Fruit fly (Drosophila melanogaster) whole organism, wandering third instar larva: ENCODE data around the gene CG43137.

ENCODE experiments used
- Abd-B ChIP-seq: fragments of >200 bp; optimal IDR thresholded peaks from 2 replicates; lab custom pipeline; 2017; ENCODE audit warnings: missing biosample characterization, missing genetic modification characterization
- CG32264 ChIP-seq: fragments of 200-800 bp; sonication (Bioruptor generic); optimal IDR thresholded peaks from 2 replicates; lab custom pipeline; 2016; ENCODE audit warnings: missing biosample characterization, missing genetic modification characterization
- CG9705 ChIP-seq: fragments of 200-800 bp; sonication (Bioruptor generic); optimal IDR thresholded peaks from 2 replicates; lab custom pipeline; 2018; ENCODE audit warnings: missing biosample characterization, mild to moderate bottlenecking, missing genetic modification characterization
- CrebA ChIP-seq: fragments of 200-800 bp; sonication (Bioruptor generic); optimal IDR thresholded peaks from 2 replicates; lab custom pipeline; 2016; ENCODE audit warnings: missing biosample characterization, mild to moderate bottlenecking, missing genetic modification characterization, borderline replicate concordance
- Dfd ChIP-seq: fragments of >200 bp; optimal IDR thresholded peaks from 2 replicates; lab custom pipeline; 2017; ENCODE audit warnings: missing biosample characterization, missing genetic modification characterization
- Dif ChIP-seq: fragments of 200-275, 200-300 bp; sonication (Bioruptor generic); optimal IDR thresholded peaks from 2 replicates; lab custom pipeline; 2018; ENCODE audit warnings: missing biosample characterization, missing genetic modification characterization; ENCODE audit not compliant: partially characterized antibody
- GATAd ChIP-seq: sonication (Bioruptor generic); optimal IDR thresholded peaks from 2 replicates; lab custom pipeline; 2016; ENCODE audit warnings: missing biosample characterization, missing genetic modification characterization
- HLH106 ChIP-seq: fragments of 200-800 bp; optimal IDR thresholded peaks from 3 replicates; lab custom pipeline; 2019; ENCODE audit warnings: missing biosample characterization, mild to moderate bottlenecking, missing genetic modification characterization, moderate library complexity
- Hnf4 ChIP-seq: fragments of 200-800 bp; sonication (Bioruptor generic); optimal IDR thresholded peaks from 2 replicates; lab custom pipeline; 2016; ENCODE audit warnings: missing biosample characterization, mild to moderate bottlenecking, missing genetic modification characterization
- Hr78 ChIP-seq: fragments of >200 bp; optimal IDR thresholded peaks from 2 replicates; lab custom pipeline; 2017; ENCODE audit warnings: missing biosample characterization, missing genetic modification characterization
- Hr83 ChIP-seq: fragments of 200-300 bp; sonication (Bioruptor generic); optimal IDR thresholded peaks from 2 replicates; lab custom pipeline; 2016; ENCODE audit warnings: missing biosample characterization, mild to moderate bottlenecking, missing genetic modification characterization, moderate library complexity; ENCODE audit not compliant: poor library complexity, severe bottlenecking
- Jra ChIP-seq: sonication (Bioruptor generic); optimal IDR thresholded peaks from 2 replicates; lab custom pipeline; 2016; ENCODE audit warnings: missing biosample characterization, missing genetic modification characterization
- Mio ChIP-seq: sonication (Bioruptor generic); optimal IDR thresholded peaks from 2 replicates; lab custom pipeline; 2016; ENCODE audit warnings: missing biosample characterization, missing genetic modification characterization
- Myc ChIP-seq: fragments of >200 bp; optimal IDR thresholded peaks from 2 replicates; lab custom pipeline; 2017
- N ChIP-seq: fragments of >200 bp; optimal IDR thresholded peaks from 2 replicates; lab custom pipeline; 2018; ENCODE audit warnings: missing biosample characterization, missing external identifiers, missing genetic modification characterization
- OdsH ChIP-seq: fragments of 200-800 bp; sonication (Bioruptor generic); optimal IDR thresholded peaks from 2 replicates; lab custom pipeline; 2016; ENCODE audit warnings: missing biosample characterization, mild to moderate bottlenecking, missing genetic modification characterization
- Rel ChIP-seq, 2 experiments: fragments of 200-800 bp; sonication (Bioruptor generic) in 1 of 2; optimal IDR thresholded peaks; 2 replicates in 1 of 2; 3 replicates in 1 of 2; lab custom pipeline; 2016 to 2019; ENCODE audit warnings: mild to moderate bottlenecking in 2 of 2, missing biosample characterization in 2 of 2, missing genetic modification characterization in 2 of 2, moderate library complexity in 1 of 2
- Sp1 ChIP-seq: fragments of 200-800 bp; sonication (Bioruptor generic); optimal IDR thresholded peaks from 3 replicates; lab custom pipeline; 2019; ENCODE audit warnings: missing biosample characterization, mild to moderate bottlenecking, missing genetic modification characterization, moderate library complexity
- Vsx2 ChIP-seq: fragments of 200-300, 225-300 bp; sonication (Bioruptor generic); optimal IDR thresholded peaks from 2 replicates; lab custom pipeline; 2018; ENCODE audit warnings: missing biosample characterization, missing genetic modification characterization; ENCODE audit not compliant: partially characterized antibody
- br ChIP-seq: fragments of 200-800 bp; sonication (Bioruptor generic); optimal IDR thresholded peaks from 2 replicates; lab custom pipeline; 2016; ENCODE audit warnings: missing biosample characterization, missing genetic modification characterization
- brk ChIP-seq: fragments of 200-800 bp; sonication (Bioruptor generic); optimal IDR thresholded peaks from 2 replicates; lab custom pipeline; 2016; ENCODE audit warnings: missing biosample characterization, mild to moderate bottlenecking, missing genetic modification characterization
- dl ChIP-seq, 2 experiments: fragments of 175-275, 200-275 bp in 1 of 2; fragments of 200-275 bp in 1 of 2; sonication (Bioruptor generic); optimal IDR thresholded peaks; lab custom pipeline; 2018; ENCODE audit warnings: mild to moderate bottlenecking in 2 of 2, missing biosample characterization in 2 of 2, missing genetic modification characterization in 2 of 2, moderate library complexity in 2 of 2; ENCODE audit not compliant: partially characterized antibody in 2 of 2, insufficient read depth in 1 of 2
- dmrt93B ChIP-seq: fragments of 200-800 bp; sonication (Bioruptor generic); optimal IDR thresholded peaks from 2 replicates; lab custom pipeline; 2018; ENCODE audit warnings: missing biosample characterization, mild to moderate bottlenecking, missing genetic modification characterization
- dsf ChIP-seq: sonication (Bioruptor generic); optimal IDR thresholded peaks from 2 replicates; lab custom pipeline; 2016; ENCODE audit warnings: missing biosample characterization, missing genetic modification characterization, borderline replicate concordance
- ey ChIP-seq: fragments of 200-800 bp; sonication (Bioruptor generic); optimal IDR thresholded peaks from 2 replicates; lab custom pipeline; 2016; ENCODE audit warnings: missing biosample characterization, missing genetic modification characterization
- foxo ChIP-seq, 2 experiments: fragments of 200-800 bp; sonication (Bioruptor generic); optimal IDR thresholded peaks; 2 replicates in 1 of 2; 3 replicates in 1 of 2; lab custom pipeline; 2016 to 2017; ENCODE audit warnings: missing biosample characterization in 2 of 2, missing genetic modification characterization in 2 of 2
- fru ChIP-seq: fragments of 200-800 bp; sonication (Bioruptor generic); optimal IDR thresholded peaks from 3 replicates; lab custom pipeline; 2016; ENCODE audit warnings: missing biosample characterization, mild to moderate bottlenecking, missing genetic modification characterization
- h ChIP-seq: fragments of 200-800 bp; sonication (Bioruptor generic); optimal IDR thresholded peaks from 3 replicates; lab custom pipeline; 2016; ENCODE audit warnings: missing biosample characterization, mild to moderate bottlenecking, missing genetic modification characterization
- jim ChIP-seq: fragments of 175-275, 200-325 bp; sonication (Bioruptor generic); optimal IDR thresholded peaks from 2 replicates; lab custom pipeline; 2016; ENCODE audit warnings: missing biosample characterization, mild to moderate bottlenecking, missing genetic modification characterization
- lola ChIP-seq: fragments of >200 bp; optimal IDR thresholded peaks from 2 replicates; lab custom pipeline; 2017; ENCODE audit warnings: missing biosample characterization, missing genetic modification characterization
- pan ChIP-seq: fragments of >200 bp; optimal IDR thresholded peaks from 2 replicates; lab custom pipeline; 2017
- psq ChIP-seq: fragments of 200-800 bp; sonication (Bioruptor generic); optimal IDR thresholded peaks from 3 replicates; lab custom pipeline; 2017; ENCODE audit warnings: missing biosample characterization, mild to moderate bottlenecking, missing genetic modification characterization, moderate library complexity
- rgr ChIP-seq: fragments of 200-800 bp; sonication (Bioruptor generic); optimal IDR thresholded peaks from 3 replicates; lab custom pipeline; 2016; ENCODE audit warnings: missing biosample characterization, mild to moderate bottlenecking, missing genetic modification characterization
- sage ChIP-seq: fragments of 200-800 bp; sonication (Bioruptor generic); optimal IDR thresholded peaks from 2 replicates; lab custom pipeline; 2016; ENCODE audit warnings: missing biosample characterization, mild to moderate bottlenecking, missing genetic modification characterization
- sv ChIP-seq: fragments of 200-800 bp; sonication (Bioruptor generic); optimal IDR thresholded peaks from 3 replicates; lab custom pipeline; 2016; ENCODE audit warnings: missing biosample characterization, missing genetic modification characterization
- tai ChIP-seq: sonication (Bioruptor generic); optimal IDR thresholded peaks from 2 replicates; lab custom pipeline; 2016; ENCODE audit warnings: missing biosample characterization, missing genetic modification characterization
- usp ChIP-seq: fragments of >200 bp; optimal IDR thresholded peaks from 2 replicates; lab custom pipeline; 2017; ENCODE audit warnings: missing biosample characterization, missing genetic modification characterization
- woc ChIP-seq: sonication (Bioruptor generic); optimal IDR thresholded peaks from 2 replicates; lab custom pipeline; 2016; ENCODE audit warnings: missing biosample characterization, mild to moderate bottlenecking, missing genetic modification characterization

Gene CG43137

DNA sequence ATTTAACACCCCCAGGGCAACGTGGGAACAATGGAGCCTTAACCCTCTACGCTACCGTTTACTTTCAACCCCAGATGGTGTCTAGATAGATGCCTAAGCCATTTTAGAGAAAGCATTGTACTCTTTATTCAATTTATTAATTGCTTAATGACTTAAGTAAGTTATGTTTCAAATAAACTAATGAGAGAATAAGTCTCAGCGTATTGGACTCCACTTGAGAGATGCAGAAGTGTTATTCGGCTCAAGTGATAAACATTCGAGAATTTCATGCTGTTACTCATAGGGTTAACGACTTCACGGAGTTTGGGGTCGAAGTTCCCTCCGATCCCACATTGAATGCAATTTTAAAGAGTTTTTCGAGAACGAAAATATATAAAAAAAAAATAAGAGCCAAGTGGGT lies 23.3 kb upstream of the CG43137 start:
- TF ChIP-seq CG32264 (GFP tag; lab: Kevin White, UChicago) (no peak), Hnf4 (GFP tag; lab: Kevin White, UChicago) (no peak), h (GFP tag; lab: Kevin White, UChicago) (peak; percentile 31), woc (GFP tag; lab: Kevin White, UChicago) (peak; percentile 15), pan (lab: Kevin White, UChicago) (no peak), tai (GFP tag; lab: Kevin White, UChicago) (no peak), Sp1 (peak; percentile 26), psq (GFP tag; lab: Kevin White, UChicago) (no peak), CG9705 (GFP tag; lab: Kevin White, UChicago) (no peak), Mio (GFP tag; lab: Kevin White, UChicago) (no peak), foxo (GFP tag; optimal IDR thresholded peaks at IDR 0.05; lab: Kevin White, UChicago) (peak in 1 of 2 experiments; percentile 2), Hr78 (GFP tag; lab: Kevin White, UChicago) (no peak), fru (GFP tag; lab: Kevin White, UChicago) (peak; percentile 33), HLH106 (peak; percentile 36), GATAd (no peak)

DNA sequence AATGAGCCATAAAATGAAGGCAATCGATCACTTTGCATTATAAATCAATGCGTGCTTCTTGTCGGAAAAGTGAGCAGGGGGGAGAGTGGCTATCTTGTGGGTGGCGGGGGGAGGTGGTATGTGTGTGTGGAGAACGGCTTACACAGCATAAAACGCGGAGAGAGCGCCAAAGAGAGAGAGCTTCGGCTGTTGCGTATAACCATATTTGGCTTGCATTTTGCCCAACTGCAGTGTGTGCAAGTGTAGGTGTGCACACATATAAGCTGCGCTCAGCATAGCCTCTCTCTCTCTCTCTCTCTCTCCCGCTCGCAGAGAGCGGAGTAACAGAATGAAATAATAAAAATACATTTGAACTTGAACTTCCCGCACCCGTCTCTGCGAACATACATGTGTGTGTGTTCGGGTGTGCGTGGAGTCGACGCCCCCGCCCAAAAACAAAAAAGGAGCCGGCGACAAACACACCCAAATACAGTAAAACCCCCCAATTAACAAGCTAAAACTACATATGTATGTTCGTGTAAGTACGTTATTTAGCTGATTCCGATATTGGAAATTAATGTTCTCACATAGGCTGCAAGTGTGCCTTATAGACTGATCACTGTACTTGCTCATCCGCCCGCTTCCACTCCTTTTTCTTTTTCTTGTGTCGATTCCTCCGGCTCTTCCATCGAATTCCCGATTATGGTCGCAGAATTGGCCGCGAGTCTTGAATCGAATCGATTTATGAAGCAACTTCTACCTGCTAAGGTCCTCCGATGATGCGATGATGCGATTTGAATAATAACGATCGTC lies 22.0 kb upstream of the CG43137 start:
- peak; percentile 85 for TF ChIP-seq Dif (GFP tag; lab: Kevin White, UChicago)
- peak; percentile 88 for TF ChIP-seq rgr (GFP tag; lab: Kevin White, UChicago)
- peak; percentile 91 for TF ChIP-seq fru (GFP tag; lab: Kevin White, UChicago)
- peak; percentile 28 to 91 for TF ChIP-seq foxo (GFP tag; optimal IDR thresholded peaks at IDR 0.05; lab: Kevin White, UChicago)
- peak; percentile 65 for TF ChIP-seq brk (GFP tag; lab: Kevin White, UChicago)
- TF ChIP-seq Dfd (GFP tag; lab: Kevin White, UChicago), result no peak
- peak; percentile 53 for TF ChIP-seq Mio (GFP tag; lab: Kevin White, UChicago)
- TF ChIP-seq h (GFP tag; lab: Kevin White, UChicago), result peak; percentile 95
- TF ChIP-seq psq (GFP tag; lab: Kevin White, UChicago), result peak; percentile 96
- TF ChIP-seq CG9705 (GFP tag; lab: Kevin White, UChicago), result peak; percentile 67
- TF ChIP-seq jim (GFP tag; lab: Kevin White, UChicago), result peak; percentile 34
- TF ChIP-seq Rel (GFP tag; optimal IDR thresholded peaks at IDR 0.05; lab: Kevin White, UChicago), result peak; percentile 21
- TF ChIP-seq Rel (tag; optimal IDR thresholded peaks at IDR 0.05; lab: Kevin White, UChicago), result peak; percentile 83
- peak; percentile 86 for TF ChIP-seq br (GFP tag; lab: Kevin White, UChicago)
- peak; percentile 72 for TF ChIP-seq dmrt93B (GFP tag; lab: Kevin White, UChicago)
- peak; percentile 65 for TF ChIP-seq CG32264 (GFP tag; lab: Kevin White, UChicago)
- TF ChIP-seq Vsx2 (GFP tag; lab: Kevin White, UChicago), result peak; percentile 88
- no peak for TF ChIP-seq usp (GFP tag; lab: Kevin White, UChicago)
- TF ChIP-seq HLH106, result peak; percentile 85
- no peak for TF ChIP-seq sv (GFP tag; lab: Kevin White, UChicago)
- no peak for TF ChIP-seq N (GFP tag; lab: Kevin White, UChicago)
- TF ChIP-seq lola (GFP tag; lab: Kevin White, UChicago), result no peak
- TF ChIP-seq sage, result peak; percentile 64
- TF ChIP-seq GATAd, result no peak
- TF ChIP-seq ey (GFP tag; lab: Kevin White, UChicago), result peak; percentile 91
- TF ChIP-seq CrebA (GFP tag; lab: Kevin White, UChicago), result no peak
- no peak for TF ChIP-seq Hr78 (GFP tag; lab: Kevin White, UChicago)
- peak; percentile 86 to 87 for TF ChIP-seq dl (GFP tag; optimal IDR thresholded peaks at IDR 0.05; lab: Kevin White, UChicago; ENCODE audit: insufficient read depth in 1 of 2, partially characterized antibody in 2 of 2)
- TF ChIP-seq Myc (lab: Kevin White, UChicago), result no peak
- peak; percentile 80 for TF ChIP-seq Sp1
- peak; percentile 20 for TF ChIP-seq Hr83 (GFP tag; lab: Kevin White, UChicago)
- TF ChIP-seq tai (GFP tag; lab: Kevin White, UChicago), result no peak
- TF ChIP-seq pan (lab: Kevin White, UChicago), result no peak
- TF ChIP-seq OdsH, result peak; percentile 90
- peak; percentile 92 for TF ChIP-seq Hnf4 (GFP tag; lab: Kevin White, UChicago)
- peak; percentile 73 for TF ChIP-seq Jra (GFP tag; lab: Kevin White, UChicago)
- no peak for TF ChIP-seq Abd-B (GFP tag; lab: Kevin White, UChicago)
- no peak for TF ChIP-seq dsf (GFP tag; lab: Kevin White, UChicago)
- TF ChIP-seq woc (GFP tag; lab: Kevin White, UChicago), result peak; percentile 95
